Fruit fly (Drosophila melanogaster) S2 (cell line): Measurements from ENCODE around the gene Nse1.

Experiments
- CG8478 ChIP-seq: fragments of >200 bp; optimal IDR thresholded peaks from 2 replicates; lab custom pipeline; 2018
- CTCF ChIP-seq, 2 experiments: fragments of >200 bp; optimal IDR thresholded peaks; 2 replicates each; lab custom pipeline; 2018

Nse1 gene

DNA sequence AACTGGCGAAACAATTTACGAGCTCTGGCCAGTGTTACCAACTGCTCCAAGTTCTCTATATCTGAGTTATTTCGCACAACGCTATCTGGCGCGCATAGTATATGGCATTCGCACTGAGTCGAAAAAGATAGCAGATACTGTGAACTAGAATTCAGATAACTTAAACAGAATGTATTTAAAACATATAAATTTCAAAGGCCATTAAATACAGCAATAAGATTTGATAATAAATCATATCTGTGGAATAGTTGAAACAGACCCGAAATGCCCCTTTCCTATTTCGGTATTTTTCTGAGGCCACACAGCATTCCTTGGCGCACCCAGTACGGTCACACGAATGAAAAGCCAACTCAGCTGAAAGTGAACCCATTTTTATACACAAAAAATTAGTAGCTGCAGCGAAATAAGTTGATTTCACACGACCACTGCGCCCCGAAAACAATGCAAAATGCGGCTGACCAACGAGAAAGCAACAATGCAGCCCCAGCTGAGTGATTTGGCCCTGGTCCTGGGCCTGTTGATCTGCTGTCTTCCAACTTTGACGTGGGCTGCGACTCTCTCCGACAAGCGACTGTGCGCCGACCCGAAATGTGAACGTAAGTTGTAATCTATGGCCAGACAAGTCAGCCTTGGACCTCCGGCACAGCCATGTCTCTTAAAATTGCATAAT, 28.2 kb downstream of the Nse1 start, which contains the start of the genes CG31635 and Tango1:
CG31635 (minus strand) TSS at position 30 of the 670 bp plus-strand sequence.
Tango1 (plus strand) TSS at position 304 of the 670 bp plus-strand sequence.
- no peak for TF ChIP-seq CG8478 (lab: Kevin White, UChicago)
- TF ChIP-seq CTCF (optimal IDR thresholded peaks at IDR 0.05; lab: Kevin White, UChicago), result no peak

DNA sequence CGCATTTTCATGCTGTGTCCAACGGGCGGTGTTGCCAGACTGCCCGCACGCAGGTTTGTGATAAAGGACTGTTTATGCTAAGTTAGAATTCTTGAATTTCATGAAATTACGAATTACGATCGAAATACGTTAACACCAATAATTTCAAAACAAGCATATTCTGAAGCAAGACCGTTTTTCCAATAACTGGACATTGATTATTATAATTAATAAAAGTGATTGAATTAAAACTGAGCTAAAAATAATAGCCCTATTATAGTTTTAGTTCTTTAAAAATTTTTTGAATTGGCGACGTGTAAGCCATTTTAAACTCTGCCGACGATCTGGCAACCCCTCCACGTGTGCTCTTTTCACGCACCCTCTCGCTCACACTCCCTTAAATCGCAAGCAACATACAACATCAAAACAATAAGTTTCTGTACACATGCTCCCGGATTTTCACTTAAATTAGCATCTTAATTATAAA, 29.2 kb downstream of the Nse1 start:
- TF ChIP-seq CG8478 (lab: Kevin White, UChicago) (no peak), CTCF (optimal IDR thresholded peaks at IDR 0.05; lab: Kevin White, UChicago) (no peak)

DNA sequence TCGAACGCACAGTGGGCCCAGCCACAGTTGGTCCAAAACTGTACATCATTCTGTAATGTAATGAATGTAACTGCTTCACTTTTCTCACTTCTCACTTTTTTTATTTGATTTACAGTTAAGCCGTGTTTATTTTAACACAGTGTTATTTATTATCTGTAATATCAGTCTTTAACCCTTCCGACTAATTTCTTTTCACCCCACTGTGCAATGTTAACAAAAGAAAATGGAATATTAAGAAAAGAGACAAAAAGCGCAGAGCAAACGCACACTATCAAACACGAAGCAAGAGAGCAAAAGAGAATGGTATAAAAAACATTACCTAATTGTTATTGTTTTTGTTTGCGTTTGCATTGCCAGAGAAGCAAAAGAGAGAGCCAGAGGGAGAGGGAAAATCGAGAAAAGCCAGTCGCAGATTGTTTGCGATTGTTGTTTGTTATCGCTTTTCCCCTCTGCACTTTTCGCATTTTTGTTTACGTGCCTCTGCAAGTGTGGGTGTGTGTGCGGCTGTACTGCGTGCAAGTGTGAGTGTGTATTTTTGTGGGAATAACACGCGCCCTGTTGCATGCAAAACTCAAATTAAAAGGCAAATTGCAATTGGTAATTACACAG, 30.2 kb downstream of the Nse1 start:
- no peak for TF ChIP-seq CG8478 (lab: Kevin White, UChicago)
- TF ChIP-seq CTCF (optimal IDR thresholded peaks at IDR 0.05; lab: Kevin White, UChicago), result no peak

- TF ChIP-seq CTCF (optimal IDR thresholded peaks at IDR 0.05; lab: Kevin White, UChicago) (no peak), CG8478 (lab: Kevin White, UChicago) (no peak)
These were observed 32.9 kb downstream of the Nse1 start for dm6 chr2L:6644421-6645059.

DNA sequence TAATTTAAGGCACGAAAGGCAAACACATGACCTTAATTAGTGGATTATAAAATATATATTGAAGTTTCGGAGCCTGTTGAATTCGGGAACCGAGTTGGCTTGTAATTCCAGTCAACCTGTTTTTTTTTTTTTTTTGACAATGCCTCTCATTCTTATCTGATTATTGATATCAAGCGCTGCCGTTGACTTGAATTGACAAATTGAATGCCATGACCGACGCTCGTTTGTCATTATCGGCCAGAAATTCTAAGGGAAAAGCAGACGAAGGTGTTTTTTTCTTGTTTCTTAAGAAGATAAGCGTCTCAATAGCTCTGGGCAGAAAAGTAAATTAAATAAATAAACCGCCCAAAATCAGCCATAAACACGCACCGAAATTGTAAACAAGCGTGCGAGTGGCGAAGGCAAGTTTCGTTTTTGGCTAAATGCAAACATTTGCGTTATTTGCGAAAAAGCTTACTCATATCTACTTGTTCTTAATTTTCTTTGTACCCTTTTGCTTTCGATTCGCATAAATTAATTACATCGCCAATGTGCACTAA, 34.1 kb downstream of the Nse1 start:
- TF ChIP-seq CTCF (optimal IDR thresholded peaks at IDR 0.05; lab: Kevin White, UChicago) (no peak), CG8478 (lab: Kevin White, UChicago) (no peak)

- TF ChIP-seq CTCF (optimal IDR thresholded peaks at IDR 0.05; lab: Kevin White, UChicago), result no peak
These were observed 45.1 kb downstream of the Nse1 start, which contains the start of gene Oatp26F for dm6 chr2L:6632307-6632706. Gene Oatp26F, minus strand, starts transcription at chr2L:6632407.
